Worm (Caenorhabditis elegans): ENCODE results near the gene unc-86.

The unc-86 gene

ce11 chrIII:8191695-8192094 lies 24.4 kb downstream of the unc-86 start, which contains the start of gene C50C3.1:
Gene C50C3.1 (plus strand): TSS chrIII:8191995.
- TF ChIP-seq pbrm-1 (GFP tag; IDR thresholded peaks at IDR 0.05) = no peak
- peak; percentile 36; the same call in 1 of the 2 replicates for TF ChIP-seq hmg-1.2 (GFP tag; IDR thresholded peaks at IDR 0.05)
- no peak for TF ChIP-seq B0261.1 (tag; optimal IDR thresholded peaks at IDR 0.05)
- TF ChIP-seq B0035.1 (tag; optimal IDR thresholded peaks at IDR 0.05) = no peak
- no peak for TF ChIP-seq C06A6.2 (GFP tag; conservative IDR thresholded peaks at IDR 0.05)
- no peak for TF ChIP-seq dpl-1 (GFP tag; optimal IDR thresholded peaks at IDR 0.05)
- TF ChIP-seq lsl-1 (GFP tag; optimal IDR thresholded peaks at IDR 0.05) = peak; percentile 48
- TF ChIP-seq ztf-3 (GFP tag; optimal IDR thresholded peaks at IDR 0.05) = no peak
- TF ChIP-seq hrde-1 (tag; optimal IDR thresholded peaks at IDR 0.05; ENCODE audit: borderline replicate concordance) = no peak
- TF ChIP-seq F23B12.7 (tag; optimal IDR thresholded peaks at IDR 0.05; ENCODE audit: insufficient read depth) = no peak
- no peak for TF ChIP-seq chd-7 (tag; optimal IDR thresholded peaks at IDR 0.05)

ce11 chrIII:8190505-8190904 lies 25.6 kb downstream of the unc-86 start, which contains the start of gene C50C3.19:
Gene C50C3.19 (plus strand): TSS chrIII:8190805.
- TF ChIP-seq dox-1 (GFP tag; IDR thresholded peaks at IDR 0.05) (no peak), zim-3 (tag; optimal IDR thresholded peaks at IDR 0.05) (no peak), dpl-1 (GFP tag; optimal IDR thresholded peaks at IDR 0.05) (no peak), ztf-18 (tag; optimal IDR thresholded peaks at IDR 0.05) (no peak), egl-44 (GFP tag; IDR thresholded peaks at IDR 0.05) (no peak), dpff-1 (tag; optimal IDR thresholded peaks at IDR 0.05) (no peak), ceh-91 (GFP tag; IDR thresholded peaks at IDR 0.05) (no peak)

ce11 chrIII:8185130-8185529 lies 31.0 kb downstream of the unc-86 start:
- TF ChIP-seq dpl-1 (GFP tag; optimal IDR thresholded peaks at IDR 0.05) = no peak
- TF ChIP-seq madf-8 (GFP tag; conservative IDR thresholded peaks at IDR 0.05) = no peak
- TF ChIP-seq ceh-40 (GFP tag; IDR thresholded peaks at IDR 0.05) = no peak
- TF ChIP-seq snpc-1.3 (tag; optimal IDR thresholded peaks at IDR 0.05; ENCODE audit: insufficient read depth) = no peak
- no peak for TF ChIP-seq T26A5.8 (tag; optimal IDR thresholded peaks at IDR 0.05)
- TF ChIP-seq hrde-1 (tag; optimal IDR thresholded peaks at IDR 0.05; ENCODE audit: borderline replicate concordance) = no peak
- no peak for TF ChIP-seq lin-54 (GFP tag; optimal IDR thresholded peaks at IDR 0.05)

- TF ChIP-seq sea-2 (GFP tag; IDR thresholded peaks at IDR 0.05) (no peak), ceh-58 (GFP tag; IDR thresholded peaks at IDR 0.05) (no peak), F33H1.4 (GFP tag; IDR thresholded peaks at IDR 0.05) (no peak), mcd-1 (GFP tag; IDR thresholded peaks at IDR 0.05) (no peak), madf-10 (tag; optimal IDR thresholded peaks at IDR 0.05) (no peak), nfyb-1 (GFP tag; IDR thresholded peaks at IDR 0.05) (no peak), ceh-79 (tag; optimal IDR thresholded peaks at IDR 0.05) (no peak), F23B12.7 (tag; optimal IDR thresholded peaks at IDR 0.05; ENCODE audit: insufficient read depth) (no peak)
Measured at ce11 chrIII:8182573-8182972, 33.6 kb downstream of the unc-86 start.

- TF ChIP-seq rec-8 (tag; optimal IDR thresholded peaks at IDR 0.05) = no peak
- TF ChIP-seq B0019.2 (GFP tag; conservative IDR thresholded peaks at IDR 0.05) = no peak
- no peak for TF ChIP-seq pha-4 (tag; optimal IDR thresholded peaks at IDR 0.05)
- TF ChIP-seq madf-3 (GFP tag; IDR thresholded peaks at IDR 0.05) = no peak
- TF ChIP-seq sptf-2 (GFP tag; optimal IDR thresholded peaks at IDR 0.05) = no peak
- no peak for TF ChIP-seq rcor-1 (GFP tag; IDR thresholded peaks at IDR 0.05)
- no peak for TF ChIP-seq ama-1 (optimal IDR thresholded peaks at IDR 0.05)
- no peak for TF ChIP-seq ama-1 (GFP tag; optimal IDR thresholded peaks at IDR 0.05)
- TF ChIP-seq him-1 (tag; optimal IDR thresholded peaks at IDR 0.05) = no peak
- no peak for TF ChIP-seq let-607 (tag; optimal IDR thresholded peaks at IDR 0.05)
- TF ChIP-seq ccch-3 (GFP tag; optimal IDR thresholded peaks at IDR 0.05) = no peak
- TF ChIP-seq dox-1 (GFP tag; IDR thresholded peaks at IDR 0.05) = no peak
- TF ChIP-seq ceh-100 (GFP tag; IDR thresholded peaks at IDR 0.05) = no peak
- no peak for TF ChIP-seq atf-7 (tag; optimal IDR thresholded peaks at IDR 0.05)
- TF ChIP-seq mes-4 (tag; optimal IDR thresholded peaks at IDR 0.05) = no peak
- TF ChIP-seq tbx-9 (tag; optimal IDR thresholded peaks at IDR 0.05; ENCODE audit: borderline replicate concordance) = no peak
Measured at ce11 chrIII:8181581-8181980, 34.6 kb downstream of the unc-86 start, which contains the start of gene spc-2. Gene spc-2 (plus strand): TSS chrIII:8181881.

All from whole organism, young adult.